Fruit fly (Drosophila melanogaster) whole organism, embryonic: ENCODE data around the gene Vha100-2.

Experiments used
- Aef1 ChIP-seq: fragments of 200-800 bp; sonication (Bioruptor generic); IDR thresholded peaks from 3 replicates; pipeline ENCODE4 v1.3.6; 2022; ENCODE audit warnings: missing biosample characterization, missing genetic modification characterization
- B-H2 ChIP-seq: fragments of 200-800 bp; sonication (Bioruptor generic); optimal IDR thresholded peaks from 2 replicates; lab custom pipeline; 2018; ENCODE audit warnings: missing biosample characterization, mild to moderate bottlenecking, missing genetic modification characterization
- CG10274 ChIP-seq: fragments of 200-800 bp; sonication (Bioruptor generic); optimal IDR thresholded peaks from 3 replicates; lab custom pipeline; 2017; ENCODE audit warnings: missing biosample characterization, mild to moderate bottlenecking, missing genetic modification characterization
- CG10565 ChIP-seq: fragments of 200-800 bp; sonication (Bioruptor generic); optimal IDR thresholded peaks from 3 replicates; lab custom pipeline; 2016; ENCODE audit warnings: missing biosample characterization, mild to moderate bottlenecking, missing genetic modification characterization
- CG11695 ChIP-seq: fragments of 200-800 bp; sonication (Bioruptor generic); IDR thresholded peaks from 3 replicates; pipeline ENCODE4 v1.3.6; 2022; ENCODE audit warnings: missing biosample characterization, missing genetic modification characterization
- CG1233 ChIP-seq: fragments of 200-800 bp; sonication (Bioruptor generic); optimal IDR thresholded peaks from 4 replicates; lab custom pipeline; 2018; ENCODE audit warnings: missing biosample characterization, mild to moderate bottlenecking, missing genetic modification characterization
- CG13624 ChIP-seq: fragments of 200-800 bp; sonication (Bioruptor generic); optimal IDR thresholded peaks from 2 replicates; lab custom pipeline; 2016; ENCODE audit warnings: missing biosample characterization, missing genetic modification characterization
- CG16779 ChIP-seq: fragments of 200-800 bp; sonication (Bioruptor generic); IDR thresholded peaks from 2 replicates; pipeline ENCODE4 v1.3.6; 2022; ENCODE audit warnings: missing biosample characterization, missing genetic modification characterization
- CG17829 ChIP-seq: fragments of 200-800 bp; optimal IDR thresholded peaks from 2 replicates; lab custom pipeline; 2019; ENCODE audit warnings: missing biosample characterization, mild to moderate bottlenecking, missing genetic modification characterization, moderate library complexity
- CG2678 ChIP-seq: fragments of 200-800 bp; sonication (Bioruptor generic); optimal IDR thresholded peaks from 3 replicates; lab custom pipeline; 2019; ENCODE audit warnings: missing biosample characterization, mild to moderate bottlenecking, missing genetic modification characterization, moderate library complexity
- CG31441 ChIP-seq: fragments of 200-800 bp; sonication (Bioruptor generic); IDR thresholded peaks from 2 replicates; pipeline ENCODE4 v1.3.6; 2022; ENCODE audit warnings: missing biosample characterization, missing genetic modification characterization
- CG32767 ChIP-seq: fragments of 200-800 bp; sonication (Bioruptor generic); IDR thresholded peaks from 2 replicates; pipeline ENCODE4 v1.3.6; 2022; ENCODE audit warnings: missing biosample characterization, missing genetic modification characterization
- CG3838 ChIP-seq: fragments of 200-800 bp; sonication (Bioruptor generic); optimal IDR thresholded peaks from 3 replicates; lab custom pipeline; 2016; ENCODE audit warnings: missing biosample characterization, missing genetic modification characterization
- CG3847 ChIP-seq: fragments of 200-800 bp; sonication (Bioruptor generic); IDR thresholded peaks from 2 replicates; pipeline ENCODE4 v1.3.6; 2022; ENCODE audit warnings: missing biosample characterization, missing genetic modification characterization
- CG42726 ChIP-seq: fragments of 200-800 bp; sonication (Bioruptor generic); IDR thresholded peaks from 2 replicates; pipeline ENCODE4 v1.3.6; 2022; ENCODE audit warnings: missing biosample characterization, missing genetic modification characterization; ENCODE audit not compliant: partially characterized antibody
- CG4854 ChIP-seq: fragments of 200-800 bp; sonication (Bioruptor generic); optimal IDR thresholded peaks from 2 replicates; lab custom pipeline; 2016; ENCODE audit warnings: missing biosample characterization, missing genetic modification characterization, inconsistent platforms
- CG5245 ChIP-seq: fragments of 200-800 bp; sonication (Bioruptor generic); optimal IDR thresholded peaks from 3 replicates; lab custom pipeline; 2016; ENCODE audit warnings: missing biosample characterization, missing genetic modification characterization
- CG6654 ChIP-seq: fragments of 200-800 bp; sonication (Bioruptor generic); optimal IDR thresholded peaks from 2 replicates; lab custom pipeline; 2017; ENCODE audit warnings: missing biosample characterization, mild to moderate bottlenecking, missing genetic modification characterization
- CG6813 ChIP-seq: fragments of 200-800 bp; sonication (Bioruptor generic); optimal IDR thresholded peaks from 2 replicates; lab custom pipeline; 2017; ENCODE audit warnings: missing biosample characterization, missing genetic modification characterization, mild to moderate bottlenecking, moderate library complexity, missing genetic modification reagents
- CG8765 ChIP-seq: fragments of 200-800 bp; sonication (Bioruptor generic); IDR thresholded peaks from 2 replicates; pipeline ENCODE4 v1.3.6; 2022; ENCODE audit warnings: missing biosample characterization, missing genetic modification characterization
- CG9437 ChIP-seq: fragments of 200-800 bp; sonication (Bioruptor generic); optimal IDR thresholded peaks from 2 replicates; lab custom pipeline; 2018; ENCODE audit warnings: missing biosample characterization, mild to moderate bottlenecking, missing genetic modification characterization
- Dad ChIP-seq: fragments of 200-800 bp; sonication (Bioruptor generic); optimal IDR thresholded peaks from 3 replicates; lab custom pipeline; 2016; ENCODE audit warnings: missing biosample characterization, missing genetic modification characterization
- Ets97D ChIP-seq: fragments of 200-800 bp; sonication (Bioruptor generic); optimal IDR thresholded peaks from 3 replicates; lab custom pipeline; 2016; ENCODE audit warnings: missing biosample characterization, missing genetic modification characterization
- Hey ChIP-seq: fragments of 200-800 bp; sonication (Bioruptor generic); optimal IDR thresholded peaks from 3 replicates; lab custom pipeline; 2018; ENCODE audit warnings: missing biosample characterization, mild to moderate bottlenecking, missing genetic modification characterization
- Oli ChIP-seq: fragments of 200-800 bp; sonication (Bioruptor generic); optimal IDR thresholded peaks from 2 replicates; lab custom pipeline; 2018; ENCODE audit warnings: missing biosample characterization, mild to moderate bottlenecking, missing genetic modification characterization, moderate library complexity
- PHDP ChIP-seq: fragments of 200-800 bp; sonication (Bioruptor generic); optimal IDR thresholded peaks from 3 replicates; lab custom pipeline; 2018; ENCODE audit warnings: missing biosample characterization, mild to moderate bottlenecking, missing genetic modification characterization, moderate library complexity
- Pdp1 ChIP-seq, 2 experiments: fragments of 200-800 bp; sonication (Bioruptor generic); optimal IDR thresholded peaks; 3 replicates each; lab custom pipeline; 2016; ENCODE audit warnings: missing biosample characterization in 2 of 2, missing genetic modification characterization in 2 of 2, mild to moderate bottlenecking in 1 of 2, moderate library complexity in 1 of 2
- Six4 ChIP-seq: fragments of 200-800 bp; sonication (Bioruptor generic); optimal IDR thresholded peaks from 2 replicates; lab custom pipeline; 2016; ENCODE audit warnings: missing biosample characterization, missing genetic modification characterization
- Sry-β ChIP-seq: fragments of 200-800 bp; sonication (Bioruptor generic); optimal IDR thresholded peaks from 2 replicates; lab custom pipeline; 2018; ENCODE audit warnings: missing biosample characterization, mild to moderate bottlenecking, missing genetic modification characterization, moderate library complexity
- ase ChIP-seq: fragments of 200-800 bp; sonication (Bioruptor generic); IDR thresholded peaks from 3 replicates; pipeline ENCODE4 v1.3.6; 2022; ENCODE audit warnings: missing biosample characterization, missing genetic modification characterization
- bab2 ChIP-seq: fragments of 200-800 bp; sonication (Bioruptor generic); optimal IDR thresholded peaks from 2 replicates; lab custom pipeline; 2016; ENCODE audit warnings: missing biosample characterization, missing genetic modification characterization
- btn ChIP-seq: fragments of 200-800 bp; sonication (Bioruptor generic); optimal IDR thresholded peaks from 2 replicates; lab custom pipeline; 2016; ENCODE audit warnings: missing biosample characterization, missing genetic modification characterization
- chinmo ChIP-seq: fragments of 200-800 bp; sonication (Bioruptor generic); IDR thresholded peaks from 4 replicates; pipeline ENCODE4 v1.3.6; 2022; ENCODE audit warnings: missing biosample characterization, missing genetic modification characterization; ENCODE audit not compliant: partially characterized antibody
- da ChIP-seq: fragments of 200-800 bp; sonication (Bioruptor generic); optimal IDR thresholded peaks from 2 replicates; lab custom pipeline; 2016; ENCODE audit warnings: missing biosample characterization, missing genetic modification characterization
- disco-r ChIP-seq: fragments of 200-800 bp; sonication (Bioruptor generic); optimal IDR thresholded peaks from 2 replicates; lab custom pipeline; 2016; ENCODE audit warnings: missing biosample characterization, missing genetic modification characterization
- fd102C ChIP-seq: fragments of 200-800 bp; sonication (Bioruptor generic); optimal IDR thresholded peaks from 2 replicates; lab custom pipeline; 2018; ENCODE audit warnings: missing biosample characterization, mild to moderate bottlenecking, missing genetic modification characterization, moderate library complexity
- fru ChIP-seq: fragments of >200 bp; optimal IDR thresholded peaks from 2 replicates; lab custom pipeline; 2017
- ftz-f1 ChIP-seq: fragments of 200-800 bp; sonication (Bioruptor generic); optimal IDR thresholded peaks from 2 replicates; lab custom pipeline; 2016; ENCODE audit warnings: missing biosample characterization, missing genetic modification characterization
- gt ChIP-seq: fragments of 200-800 bp; sonication (Bioruptor generic); IDR thresholded peaks from 2 replicates; pipeline ENCODE4 v1.3.6; 2022; ENCODE audit warnings: missing biosample characterization, missing genetic modification characterization
- her ChIP-seq: fragments of 200-800 bp; sonication (Bioruptor generic); optimal IDR thresholded peaks from 2 replicates; lab custom pipeline; 2016; ENCODE audit warnings: missing biosample characterization, missing genetic modification characterization
- jigr1 ChIP-seq: fragments of 200-800 bp; sonication (Bioruptor generic); IDR thresholded peaks from 3 replicates; pipeline ENCODE4 v1.3.6; 2022; ENCODE audit warnings: missing biosample characterization, missing genetic modification characterization
- mirr ChIP-seq: fragments of 200-800 bp; sonication (Bioruptor generic); optimal IDR thresholded peaks from 3 replicates; lab custom pipeline; 2018; ENCODE audit warnings: missing biosample characterization, mild to moderate bottlenecking, missing genetic modification characterization
- mld ChIP-seq: fragments of 200-800 bp; sonication (Bioruptor generic); IDR thresholded peaks from 3 replicates; pipeline ENCODE4 v1.3.6; 2022; ENCODE audit warnings: missing biosample characterization, missing genetic modification characterization; ENCODE audit not compliant: partially characterized antibody
- onecut ChIP-seq: fragments of 200-800 bp; sonication (Bioruptor generic); IDR thresholded peaks from 2 replicates; pipeline ENCODE4 v1.3.6; 2022; ENCODE audit warnings: missing biosample characterization, missing genetic modification characterization
- prd ChIP-seq, 3 experiments: fragments of >200 bp in 2 of 3; fragments of 200-800 bp in 1 of 3; sonication (Bioruptor generic) in 1 of 3; optimal IDR thresholded peaks in 2 of 3; IDR thresholded peaks in 1 of 3; 2 replicates in 2 of 3; 3 replicates in 1 of 3; pipeline versions ENCODE4 v1.3.6 to Lab custom; 2017 to 2022; ENCODE audit warnings: missing biosample characterization in 1 of 3, missing genetic modification characterization in 1 of 3
- salm ChIP-seq: fragments of 200-800 bp; sonication (Bioruptor generic); optimal IDR thresholded peaks from 2 replicates; lab custom pipeline; 2018; ENCODE audit warnings: missing biosample characterization, mild to moderate bottlenecking, missing genetic modification characterization
- sd ChIP-seq: fragments of 200-800 bp; sonication (Bioruptor generic); optimal IDR thresholded peaks from 3 replicates; lab custom pipeline; 2018; ENCODE audit warnings: missing biosample characterization, mild to moderate bottlenecking, missing genetic modification characterization, moderate library complexity
- sob ChIP-seq: fragments of 200-800 bp; sonication (Bioruptor generic); IDR thresholded peaks from 2 replicates; pipeline ENCODE4 v1.3.6; 2022; ENCODE audit warnings: missing biosample characterization, missing genetic modification characterization
- sr ChIP-seq: fragments of 200-800 bp; sonication (Bioruptor generic); IDR thresholded peaks from 3 replicates; pipeline ENCODE4 v1.3.6; 2022; ENCODE audit warnings: missing biosample characterization, missing genetic modification characterization
- ssp ChIP-seq: fragments of 200-800 bp; sonication (Bioruptor generic); IDR thresholded peaks from 2 replicates; pipeline ENCODE4 v1.3.6; 2022; ENCODE audit warnings: missing biosample characterization, missing genetic modification characterization
- tll ChIP-seq, 2 experiments: fragments of 200-800 bp in 1 of 2; fragments of >200 bp in 1 of 2; sonication (Bioruptor generic) in 1 of 2; optimal IDR thresholded peaks; 2 replicates each; lab custom pipeline; 2017 to 2019; ENCODE audit warnings: missing biosample characterization in 2 of 2, missing genetic modification characterization in 2 of 2, mild to moderate bottlenecking in 1 of 2, moderate library complexity in 1 of 2
- vvl ChIP-seq: fragments of 200-800 bp; sonication (Bioruptor generic); IDR thresholded peaks from 2 replicates; pipeline ENCODE4 v1.3.6; 2022; ENCODE audit warnings: missing biosample characterization, missing genetic modification characterization

Vha100-2 gene

DNA sequence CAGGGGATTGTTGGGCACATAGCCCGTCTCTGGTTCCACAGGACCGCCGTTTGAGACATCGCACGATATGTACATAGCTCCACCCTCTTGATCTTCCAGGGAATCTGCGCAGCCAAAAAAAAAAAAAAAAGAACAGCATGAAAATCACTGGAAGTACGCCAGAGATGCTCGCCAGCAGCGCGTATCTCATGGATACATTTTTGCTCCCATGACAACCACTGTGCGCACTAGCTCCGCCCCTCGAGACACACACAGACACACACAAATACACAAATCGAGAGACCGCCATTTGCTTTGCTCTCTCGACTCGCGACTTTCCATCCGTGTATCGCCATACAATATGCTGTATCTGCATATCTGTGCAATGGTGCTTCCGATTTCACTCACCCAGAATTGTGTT, 27.6 kb downstream of the Vha100-2 start (continued):
- TF ChIP-seq disco-r (GFP tag; lab: Kevin White, UChicago) (no peak), PHDP (tag; lab: Kevin White, UChicago) (no peak), CG11695 (no peak), Dad (GFP tag; lab: Kevin White, UChicago) (no peak), CG6654 (GFP tag; lab: Kevin White, UChicago) (no peak), CG8765 (GFP tag; lab: Robert Waterston, UW) (no peak), ftz-f1 (GFP tag; lab: Kevin White, UChicago) (no peak), B-H2 (GFP tag; lab: Kevin White, UChicago) (no peak), CG1233 (no peak), Pdp1 (GFP tag; optimal IDR thresholded peaks at IDR 0.05; lab: Kevin White, UChicago) (peak in 1 of 2 experiments; percentile 63), mld (GFP tag; lab: Robert Waterston, UW) (no peak), CG3847 (GFP tag; lab: Robert Waterston, UW) (no peak), fru (no peak), ase (GFP tag; lab: Robert Waterston, UW) (peak; percentile 49; the same call in 1 of the 3 replicates), CG10565 (GFP tag; lab: Kevin White, UChicago) (no peak), CG16779 (no peak), CG42726 (no peak), ssp (no peak), CG9437 (no peak), CG3838 (GFP tag; lab: Kevin White, UChicago) (no peak), btn (no peak), onecut (GFP tag; lab: Robert Waterston, UW) (no peak), sob (GFP tag; lab: Robert Waterston, UW) (0 out of 2 replicates have a peak, but pooled peaks have one; percentile 29), sd (tag; lab: Kevin White, UChicago) (no peak), tll (GFP tag; optimal IDR thresholded peaks at IDR 0.05; lab: Kevin White, UChicago) (no peak), CG6813 (GFP tag; lab: Kevin White, UChicago) (no peak), mirr (GFP tag; lab: Kevin White, UChicago) (no peak), CG31441 (no peak), Aef1 (no peak), sr (GFP tag; lab: Robert Waterston, UW) (no peak), jigr1 (GFP tag; lab: Robert Waterston, UW) (no peak), vvl (GFP tag; lab: Robert Waterston, UW) (peak; percentile 54), CG4854 (GFP tag; lab: Kevin White, UChicago) (no peak), Ets97D (GFP tag; lab: Kevin White, UChicago) (no peak), Oli (tag; lab: Kevin White, UChicago) (no peak), da (GFP tag; lab: Kevin White, UChicago) (no peak), Six4 (GFP tag; lab: Kevin White, UChicago) (no peak), gt (GFP tag; lab: Robert Waterston, UW) (no peak), Hey (tag; lab: Kevin White, UChicago) (no peak), CG17829 (tag; lab: Kevin White, UChicago) (no peak), CG13624 (GFP tag; lab: Kevin White, UChicago) (no peak), Sry-β (GFP tag; lab: Kevin White, UChicago) (no peak), prd (optimal IDR thresholded peaks at IDR 0.05; lab: Kevin White, UChicago) (no peak), prd (GFP tag; IDR thresholded peaks at IDR 0.05; lab: Robert Waterston, UW) (peak; percentile 41; the same call in 1 of the 3 replicates), CG32767 (GFP tag; lab: Robert Waterston, UW) (peak; percentile 53; the same call in 1 of the 2 replicates), salm (tag; lab: Kevin White, UChicago) (no peak), chinmo (GFP tag; lab: Robert Waterston, UW) (no peak), CG5245 (GFP tag; lab: Kevin White, UChicago) (no peak), her (GFP tag; lab: Kevin White, UChicago) (no peak), CG2678 (tag; lab: Kevin White, UChicago) (no peak), CG10274 (no peak), bab2 (GFP tag; lab: Kevin White, UChicago) (no peak), fd102C (no peak)
